Worm (Caenorhabditis elegans) whole organism, mixed stage, embryonic: ENCODE results near the gene T10B10.8.

Source experiments
- M03D4.4 ChIP-seq: sonication (generic microtip); optimal IDR thresholded peaks from 2 replicates; lab custom pipeline; 2017; ENCODE audit warnings: mild to moderate bottlenecking, missing genetic modification characterization, missing compliant biosample characterization
- bed-3 ChIP-seq: fragments of 200-800 bp; sonication (Bioruptor generic); optimal IDR thresholded peaks from 3 replicates; lab custom pipeline; 2018; ENCODE audit warnings: mild to moderate bottlenecking, missing genetic modification characterization, moderate library complexity, missing compliant biosample characterization
- blmp-1 ChIP-seq: fragments of 150-350 bp; optimal IDR thresholded peaks from 2 replicates; lab custom pipeline; 2014; ENCODE audit warnings: missing biosample characterization, missing genetic modification characterization
- ceh-39 ChIP-seq: fragments of 150-350 bp; optimal IDR thresholded peaks from 2 replicates; lab custom pipeline; 2014; ENCODE audit warnings: missing biosample characterization, missing genetic modification characterization
- ceh-43 ChIP-seq: fragments of 200-800 bp; sonication (Bioruptor generic); optimal IDR thresholded peaks from 2 replicates; lab custom pipeline; 2018; ENCODE audit warnings: mild to moderate bottlenecking, missing genetic modification characterization, moderate library complexity, missing compliant biosample characterization
- ceh-83 ChIP-seq: fragments of 200-800 bp; sonication (Bioruptor generic); optimal IDR thresholded peaks from 2 replicates; lab custom pipeline; 2018; ENCODE audit warnings: mild to moderate bottlenecking, missing genetic modification characterization, missing compliant biosample characterization
- ces-1 ChIP-seq: fragments of 150-350 bp; optimal IDR thresholded peaks from 2 replicates; lab custom pipeline; 2014; ENCODE audit warnings: missing biosample characterization, missing genetic modification reagents, missing genetic modification characterization
- cnd-1 ChIP-seq: fragments of 200-800 bp; sonication (Bioruptor generic); optimal IDR thresholded peaks from 2 replicates; lab custom pipeline; 2018; ENCODE audit warnings: mild to moderate bottlenecking, missing genetic modification characterization, missing compliant biosample characterization
- drap-1 ChIP-seq: fragments of 200-800 bp; sonication (Bioruptor generic); optimal IDR thresholded peaks from 3 replicates; lab custom pipeline; 2018; ENCODE audit warnings: mild to moderate bottlenecking, missing genetic modification characterization, missing compliant biosample characterization
- elt-1 ChIP-seq: sonication (generic microtip); optimal IDR thresholded peaks from 2 replicates; lab custom pipeline; 2017; ENCODE audit warnings: missing genetic modification characterization, mild to moderate bottlenecking, missing compliant biosample characterization, antibody characterized with exemption, moderate library complexity, borderline replicate concordance; ENCODE audit not compliant: insufficient read depth
- elt-3 ChIP-seq: fragments of 150-350 bp; optimal IDR thresholded peaks from 2 replicates; lab custom pipeline; 2014; ENCODE audit warnings: missing biosample characterization, missing genetic modification characterization
- flh-1 ChIP-seq: fragments of 200-800 bp; sonication (Bioruptor generic); optimal IDR thresholded peaks from 2 replicates; lab custom pipeline; 2018; ENCODE audit warnings: mild to moderate bottlenecking, missing genetic modification characterization, moderate library complexity, missing compliant biosample characterization
- ham-2 ChIP-seq: fragments of 200-800 bp; sonication (Bioruptor generic); optimal IDR thresholded peaks from 2 replicates; lab custom pipeline; 2018; ENCODE audit warnings: mild to moderate bottlenecking, missing genetic modification characterization, missing compliant biosample characterization
- hlh-1 ChIP-seq: fragments of 150-350 bp; optimal IDR thresholded peaks from 2 replicates; lab custom pipeline; 2014; ENCODE audit warnings: missing biosample characterization, missing genetic modification reagents, missing genetic modification characterization
- lin-13 ChIP-seq: fragments of 150-350 bp; optimal IDR thresholded peaks from 2 replicates; lab custom pipeline; 2014; ENCODE audit warnings: missing biosample characterization, missing genetic modification characterization
- mab-5 ChIP-seq: fragments of 150-350 bp; optimal IDR thresholded peaks from 2 replicates; lab custom pipeline; 2014; ENCODE audit warnings: missing biosample characterization, missing genetic modification characterization
- mls-2 ChIP-seq: sonication (generic microtip); optimal IDR thresholded peaks from 2 replicates; lab custom pipeline; 2016; ENCODE audit warnings: mild to moderate bottlenecking, missing genetic modification characterization, moderate library complexity, missing compliant biosample characterization
- nhr-12 ChIP-seq: fragments of 150-350 bp; optimal IDR thresholded peaks from 2 replicates; lab custom pipeline; 2014; ENCODE audit warnings: missing biosample characterization, missing genetic modification characterization
- nhr-237 ChIP-seq: fragments of 150-350 bp; optimal IDR thresholded peaks from 2 replicates; lab custom pipeline; 2014; ENCODE audit warnings: missing biosample characterization, missing genetic modification characterization
- nhr-28 ChIP-seq: fragments of 150-350 bp; optimal IDR thresholded peaks from 2 replicates; lab custom pipeline; 2014; ENCODE audit warnings: missing biosample characterization, missing genetic modification characterization
- nhr-76 ChIP-seq: sonication (generic microtip); optimal IDR thresholded peaks from 2 replicates; lab custom pipeline; 2017; ENCODE audit warnings: missing biosample characterization, missing genetic modification characterization
- pha-4 ChIP-seq: fragments of 150-350 bp; optimal IDR thresholded peaks from 2 replicates; lab custom pipeline; 2018; ENCODE audit warnings: missing biosample characterization, missing genetic modification reagents, missing genetic modification characterization
- sem-2 ChIP-seq: fragments of 200-800 bp; sonication (Bioruptor generic); optimal IDR thresholded peaks from 2 replicates; lab custom pipeline; 2018; ENCODE audit warnings: mild to moderate bottlenecking, missing genetic modification characterization, missing compliant biosample characterization
- tbx-8 ChIP-seq: fragments of 200-800 bp; sonication (Bioruptor generic); optimal IDR thresholded peaks from 2 replicates; lab custom pipeline; 2018; ENCODE audit warnings: mild to moderate bottlenecking, missing genetic modification characterization, moderate library complexity, missing compliant biosample characterization
- unc-120 ChIP-seq: sonication (generic microtip); optimal IDR thresholded peaks from 2 replicates; lab custom pipeline; 2017; ENCODE audit warnings: missing genetic modification characterization, missing compliant biosample characterization; ENCODE audit not compliant: poor library complexity, severe bottlenecking
- unc-62 ChIP-seq: fragments of 150-350 bp; optimal IDR thresholded peaks from 2 replicates; lab custom pipeline; 2014; ENCODE audit warnings: missing biosample characterization, missing genetic modification reagents, missing genetic modification characterization
- zip-8 ChIP-seq: fragments of 150-350 bp; optimal IDR thresholded peaks from 2 replicates; lab custom pipeline; 2014; ENCODE audit warnings: missing biosample characterization, missing genetic modification characterization
- ztf-11 ChIP-seq: fragments of 150-350 bp; optimal IDR thresholded peaks from 2 replicates; lab custom pipeline; 2014; ENCODE audit warnings: missing biosample characterization, missing genetic modification characterization

T10B10.8 gene

DNA sequence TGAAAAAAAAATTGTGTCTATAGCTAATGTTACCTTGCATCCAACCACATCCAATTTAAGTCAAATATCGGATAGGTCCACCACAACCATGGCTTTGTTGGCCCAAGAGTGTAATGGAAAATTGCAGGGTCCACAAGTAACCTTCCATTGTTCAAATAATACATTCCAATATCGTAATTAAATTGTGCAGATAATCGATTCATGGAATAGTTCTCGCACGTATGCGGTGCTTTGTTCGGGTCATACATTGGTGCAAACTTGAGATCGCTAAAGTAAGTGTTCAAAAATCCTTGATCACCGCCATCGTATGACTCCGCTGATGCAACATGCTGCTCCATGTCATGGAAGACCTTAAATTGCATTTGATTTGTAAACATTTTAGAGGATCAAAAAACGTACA lies 2.9 kb downstream of the T10B10.8 start:
- TF ChIP-seq unc-62 (GFP tag; lab: Kevin White, UChicago) (no peak), nhr-237 (tag; lab: Kevin White, UChicago) (no peak), mls-2 (tag; lab: Kevin White, UChicago) (no peak), bed-3 (GFP tag; lab: Kevin White, UChicago) (no peak), drap-1 (GFP tag; lab: Kevin White, UChicago) (no peak), nhr-12 (tag; lab: Kevin White, UChicago) (no peak), unc-120 (no peak), ceh-83 (GFP tag; lab: Kevin White, UChicago) (no peak)
- TF ChIP-seq, all 35 proteins: peak for 0

DNA sequence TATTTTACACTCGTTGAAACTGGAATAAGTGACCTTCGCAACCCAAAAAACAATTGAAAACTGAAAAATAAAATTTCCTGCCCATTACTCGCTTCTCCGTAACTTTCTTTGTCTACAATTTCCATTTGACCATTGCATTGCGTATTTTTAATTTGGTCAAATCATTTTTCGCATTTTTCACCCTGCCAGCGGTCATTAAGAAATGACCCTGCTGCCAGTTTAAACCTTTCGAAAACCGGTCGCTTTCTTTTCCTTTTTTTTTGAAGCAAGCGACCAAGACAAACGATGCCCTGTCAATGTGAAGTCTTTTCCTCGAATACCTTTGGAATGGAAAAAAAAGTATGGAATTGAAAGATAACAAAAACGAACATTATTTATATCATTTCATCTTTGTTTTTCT lies 5.1 kb downstream of the T10B10.8 start:
- TF ChIP-seq nhr-28, result no peak

DNA sequence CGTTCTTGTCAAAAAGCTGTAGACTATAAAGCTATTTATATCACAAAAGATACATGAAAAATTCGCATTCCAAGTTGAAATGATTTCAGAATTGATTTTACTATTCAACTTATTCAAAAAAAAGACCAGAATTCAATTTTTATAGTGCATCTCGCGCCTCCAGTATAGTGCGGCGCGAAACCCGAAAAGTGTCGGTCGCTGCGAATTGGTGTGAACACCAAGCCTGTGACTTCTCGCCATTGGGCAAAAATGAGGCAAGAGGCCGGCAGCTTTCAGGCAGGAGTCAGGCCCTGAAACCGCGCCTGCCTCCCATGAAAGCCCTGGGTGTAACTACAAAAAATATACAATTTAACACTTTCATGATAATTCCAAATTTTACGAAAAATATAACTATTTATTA lies 6.7 kb downstream of the T10B10.8 start:
- TF ChIP-seq flh-1 (GFP tag; lab: Kevin White, UChicago) (no peak), ham-2 (GFP tag; lab: Kevin White, UChicago) (no peak), nhr-76 (tag; lab: Kevin White, UChicago) (no peak), bed-3 (GFP tag; lab: Kevin White, UChicago) (no peak), ceh-39 (tag; lab: Kevin White, UChicago) (no peak), zip-8 (tag; lab: Kevin White, UChicago) (no peak), sem-2 (GFP tag; lab: Kevin White, UChicago) (no peak), hlh-1 (tag; lab: Kevin White, UChicago) (no peak), unc-120 (no peak), tbx-8 (no peak), nhr-12 (tag; lab: Kevin White, UChicago) (no peak), elt-3 (tag; lab: Kevin White, UChicago) (no peak), lin-13 (tag; lab: Kevin White, UChicago) (no peak), ceh-43 (GFP tag; lab: Kevin White, UChicago) (no peak), M03D4.4 (no peak), unc-62 (GFP tag; lab: Kevin White, UChicago) (no peak), mab-5 (tag; lab: Kevin White, UChicago) (no peak), cnd-1 (tag; lab: Kevin White, UChicago) (no peak), elt-1 (tag; lab: Kevin White, UChicago) (no peak), ceh-83 (GFP tag; lab: Kevin White, UChicago) (no peak)

DNA sequence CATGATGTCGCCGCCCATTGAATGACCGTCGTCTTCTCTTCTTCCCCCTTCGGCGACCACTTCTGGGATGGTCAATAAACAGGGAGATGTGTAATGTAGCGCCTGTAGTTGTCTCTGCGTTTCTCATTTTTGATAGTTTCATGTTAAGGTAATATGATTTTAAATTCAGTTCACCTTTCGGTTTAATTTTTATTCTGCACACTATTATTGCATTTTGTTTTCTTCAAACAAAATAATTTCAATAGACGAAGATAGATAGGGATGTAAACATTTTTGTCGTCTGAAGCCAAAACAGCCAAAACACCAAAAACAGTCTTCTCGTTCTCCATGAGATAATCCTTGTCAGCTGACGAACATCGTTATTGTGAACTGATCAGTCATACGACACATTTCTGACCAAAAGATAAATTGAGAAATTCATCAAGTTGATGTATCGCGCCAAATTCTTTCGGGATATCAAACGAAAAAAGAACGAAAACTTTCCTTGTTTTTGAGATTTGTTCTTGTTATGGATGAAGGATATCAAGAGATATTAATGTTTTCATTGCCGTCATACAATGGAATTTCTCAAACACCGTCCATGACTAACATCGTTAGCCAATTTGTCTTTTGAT lies 7.2 kb downstream of the T10B10.8 start, which contains the start of gene C11G10.1:
Gene C11G10.1, minus strand, starts transcription at position 51 of the 614 bp plus-strand sequence.
- TF ChIP-seq nhr-237 (tag; lab: Kevin White, UChicago), result no peak
- TF ChIP-seq ztf-11 (tag; lab: Kevin White, UChicago), result no peak
- no peak for TF ChIP-seq lin-13 (tag; lab: Kevin White, UChicago)
- TF ChIP-seq drap-1 (GFP tag; lab: Kevin White, UChicago), result no peak
- no peak for TF ChIP-seq bed-3 (GFP tag; lab: Kevin White, UChicago)
- TF ChIP-seq pha-4 (tag; lab: Kevin White, UChicago), result no peak
- TF ChIP-seq, all 35 proteins: peak for 0

DNA sequence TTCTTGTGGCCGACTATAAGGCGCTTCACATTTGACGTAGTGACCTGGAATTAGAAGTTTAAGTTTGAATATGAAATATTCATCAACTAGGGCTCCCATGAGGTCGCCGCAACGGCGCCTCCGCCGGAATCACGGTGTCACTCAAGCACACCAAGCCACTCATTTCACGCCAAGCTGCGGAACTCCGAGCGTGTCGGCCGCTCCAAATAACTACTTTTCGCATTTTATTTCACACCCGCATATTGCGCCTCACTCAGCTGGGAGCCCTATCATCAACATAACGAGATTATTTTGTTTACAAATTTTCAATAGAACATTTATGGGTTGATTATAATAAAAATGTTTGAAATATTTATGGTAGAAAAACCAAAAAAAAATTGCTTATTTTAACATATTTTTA lies 8.2 kb downstream of the T10B10.8 start:
- no peak for TF ChIP-seq ham-2 (GFP tag; lab: Kevin White, UChicago)
- no peak for TF ChIP-seq blmp-1
- no peak for TF ChIP-seq elt-3 (tag; lab: Kevin White, UChicago)
- TF ChIP-seq ztf-11 (tag; lab: Kevin White, UChicago), result no peak
- TF ChIP-seq nhr-12 (tag; lab: Kevin White, UChicago), result no peak
- TF ChIP-seq zip-8 (tag; lab: Kevin White, UChicago), result no peak
- TF ChIP-seq flh-1 (GFP tag; lab: Kevin White, UChicago), result no peak
- no peak for TF ChIP-seq pha-4 (tag; lab: Kevin White, UChicago)

DNA sequence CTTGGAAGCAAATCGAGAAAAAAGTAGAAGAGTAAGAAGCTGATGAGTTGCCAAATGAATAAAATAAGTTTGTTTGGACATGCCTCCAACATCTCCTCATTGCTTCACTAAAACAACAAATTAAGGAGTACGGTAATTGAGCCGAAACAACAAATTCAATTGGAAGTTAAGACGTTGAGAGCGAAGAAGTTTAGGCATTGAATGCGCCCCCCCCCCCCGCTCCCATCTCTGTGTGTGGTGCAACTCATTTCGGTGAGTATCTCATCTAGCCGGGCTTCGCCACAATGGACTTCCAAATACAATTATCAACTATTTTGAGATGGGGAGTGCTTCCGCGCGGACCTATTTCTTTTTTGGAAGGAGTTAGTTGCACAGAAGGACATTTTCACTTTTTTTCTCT lies 11.0 kb downstream of the T10B10.8 start:
- TF ChIP-seq nhr-28 (no peak), ces-1 (GFP tag; lab: Kevin White, UChicago) (peak; percentile 91)
- TF ChIP-seq, all 35 proteins: peak for 1
